Worm (Caenorhabditis elegans) whole organism, L3 larva: ENCODE results near the gene F58E6.8.

Experiments
- ceh-28 ChIP-seq: fragments of 150-350 bp; optimal IDR thresholded peaks from 2 replicates; lab custom pipeline; 2014; ENCODE audit warnings: missing biosample characterization, missing genetic modification reagents, missing genetic modification characterization
- lin-15B ChIP-seq: fragments of 150-350 bp; optimal IDR thresholded peaks from 2 replicates; lab custom pipeline; 2014; ENCODE audit warnings: missing biosample characterization, missing genetic modification characterization
- nhr-23 ChIP-seq: fragments of 150-350 bp; optimal IDR thresholded peaks from 2 replicates; lab custom pipeline; 2014; ENCODE audit warnings: missing biosample characterization, missing genetic modification reagents, missing genetic modification characterization
- nhr-237 ChIP-seq: fragments of 150-350 bp; optimal IDR thresholded peaks from 2 replicates; lab custom pipeline; 2014; ENCODE audit warnings: missing biosample characterization, missing genetic modification characterization
- nhr-76 ChIP-seq: fragments of 150-350 bp; sonication (generic microtip); optimal IDR thresholded peaks from 5 replicates; lab custom pipeline; 2014; ENCODE audit warnings: missing biosample characterization, missing genetic modification characterization
- snpc-4 ChIP-seq: fragments of 150-350 bp; optimal IDR thresholded peaks from 2 replicates; lab custom pipeline; 2014; ENCODE audit warnings: missing biosample characterization, missing genetic modification characterization

DNA sequence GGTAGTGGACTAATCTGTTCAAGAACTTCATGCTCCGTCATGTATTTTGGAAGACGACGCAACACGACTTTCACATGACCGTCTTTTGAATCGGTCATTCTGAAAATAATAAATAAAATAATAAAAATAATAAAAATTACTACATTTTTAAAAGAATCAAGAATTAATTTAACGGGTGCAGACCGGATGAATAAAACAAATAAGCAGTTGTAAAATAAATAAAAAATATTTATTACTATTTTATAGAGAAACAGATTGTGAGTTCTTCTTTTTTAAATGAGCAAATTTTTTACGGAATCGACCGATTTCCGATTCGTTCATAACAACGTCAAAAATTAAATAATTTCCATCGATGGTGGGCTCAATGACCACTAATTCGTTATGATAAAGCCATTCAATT lies 22.0 kb upstream of the F58E6.8 start, which contains the start of gene smg-4:
- TF ChIP-seq lin-15B (tag; lab: Kevin White, UChicago) = no peak
- TF ChIP-seq nhr-23 (tag; lab: Kevin White, UChicago) = no peak
- no peak for TF ChIP-seq snpc-4 (tag; lab: Kevin White, UChicago)
- TF ChIP-seq nhr-76 (tag; lab: Kevin White, UChicago) = no peak
- TF ChIP-seq ceh-28 = no peak
- no peak for TF ChIP-seq nhr-237
